Worm (Caenorhabditis elegans) whole organism, mixed stage, embryonic: ENCODE measurements around the gene nhr-92.

ENCODE experiments used
- blmp-1 ChIP-seq: fragments of 150-350 bp; optimal IDR thresholded peaks from 2 replicates; lab custom pipeline; 2014; ENCODE audit warnings: missing biosample characterization, missing genetic modification characterization
- nhr-237 ChIP-seq: fragments of 150-350 bp; optimal IDR thresholded peaks from 2 replicates; lab custom pipeline; 2014; ENCODE audit warnings: missing biosample characterization, missing genetic modification characterization
- pha-4 ChIP-seq: fragments of 150-350 bp; optimal IDR thresholded peaks from 2 replicates; lab custom pipeline; 2018; ENCODE audit warnings: missing biosample characterization, missing genetic modification reagents, missing genetic modification characterization
- snpc-4 ChIP-seq: fragments of 150-350 bp; optimal IDR thresholded peaks from 2 replicates; lab custom pipeline; 2014; ENCODE audit warnings: missing biosample characterization, missing genetic modification characterization
- unc-39 ChIP-seq: fragments of 150-350 bp; optimal IDR thresholded peaks from 2 replicates; lab custom pipeline; 2014; ENCODE audit warnings: missing biosample characterization, missing genetic modification characterization
- ztf-11 ChIP-seq: fragments of 150-350 bp; optimal IDR thresholded peaks from 2 replicates; lab custom pipeline; 2014; ENCODE audit warnings: missing biosample characterization, missing genetic modification characterization

DNA sequence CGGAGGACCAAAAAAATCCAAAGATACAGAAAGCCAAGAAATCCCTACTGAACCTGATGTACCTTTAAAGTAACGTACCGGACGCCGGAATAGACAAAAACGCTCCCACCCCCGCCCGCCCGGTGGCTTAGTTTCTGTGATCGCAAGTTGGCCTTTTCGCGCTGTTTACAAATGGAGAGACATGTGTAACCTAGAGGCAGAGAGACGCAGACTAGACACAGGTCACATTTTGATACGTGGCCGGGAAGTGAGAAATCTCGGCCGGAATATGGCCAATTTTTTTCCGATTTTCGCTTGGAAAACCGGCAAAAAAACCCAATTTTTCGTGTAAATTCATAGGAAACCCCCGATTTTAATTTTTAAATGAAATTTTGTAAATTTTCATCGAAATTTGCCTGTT lies 37.2 kb downstream of the nhr-92 start:
- TF ChIP-seq blmp-1 (tag; lab: Kevin White, UChicago) (no peak), unc-39 (tag; lab: Kevin White, UChicago) (no peak), pha-4 (tag; lab: Kevin White, UChicago) (peak; percentile 96), ztf-11 (tag; lab: Kevin White, UChicago) (no peak), snpc-4 (tag; lab: Kevin White, UChicago) (no peak), nhr-237 (tag; lab: Kevin White, UChicago) (no peak)
